Worm (Caenorhabditis elegans) whole organism, L2 larva: ENCODE results near the gene gta-1.

ENCODE experiments used
- C34F6.9 ChIP-seq: fragments of 150-350 bp; optimal IDR thresholded peaks from 2 replicates; lab custom pipeline; 2014; ENCODE audit warnings: missing biosample characterization, missing genetic modification characterization
- F13H6.1 ChIP-seq: sonication (generic microtip); optimal IDR thresholded peaks from 2 replicates; lab custom pipeline; 2016; ENCODE audit warnings: missing genetic modification characterization, missing compliant biosample characterization
- R02D3.7 ChIP-seq: fragments of 150-350 bp; optimal IDR thresholded peaks from 2 replicates; lab custom pipeline; 2014; ENCODE audit warnings: missing biosample characterization, missing genetic modification characterization
- ZK546.5 ChIP-seq: sonication (generic microtip); optimal IDR thresholded peaks from 2 replicates; lab custom pipeline; 2017; ENCODE audit warnings: missing biosample characterization, missing genetic modification characterization
- alr-1 ChIP-seq: fragments of 150-350 bp; optimal IDR thresholded peaks from 2 replicates; lab custom pipeline; 2014; ENCODE audit warnings: missing biosample characterization, missing genetic modification characterization
- aly-2 ChIP-seq: fragments of 150-350 bp; optimal IDR thresholded peaks from 2 replicates; lab custom pipeline; 2014; ENCODE audit warnings: missing biosample characterization, missing genetic modification characterization
- ama-1 ChIP-seq: fragments of 150-350 bp; optimal IDR thresholded peaks from 2 replicates; lab custom pipeline; 2018; ENCODE audit warnings: inconsistent platforms
- ceh-82 ChIP-seq: fragments of 150-350 bp; optimal IDR thresholded peaks from 2 replicates; lab custom pipeline; 2014; ENCODE audit warnings: missing biosample characterization, missing genetic modification characterization
- crh-2 ChIP-seq: sonication (generic microtip); optimal IDR thresholded peaks from 2 replicates; lab custom pipeline; 2017; ENCODE audit warnings: missing biosample characterization, missing genetic modification characterization
- dmd-4 ChIP-seq: sonication (generic microtip); optimal IDR thresholded peaks from 2 replicates; lab custom pipeline; 2017; ENCODE audit warnings: missing biosample characterization, missing genetic modification characterization
- elt-1 ChIP-seq: fragments of 150-350 bp; optimal IDR thresholded peaks from 2 replicates; lab custom pipeline; 2014; ENCODE audit warnings: missing biosample characterization, missing genetic modification characterization
- elt-3 ChIP-seq: sonication (generic microtip); optimal IDR thresholded peaks from 2 replicates; lab custom pipeline; 2017; ENCODE audit warnings: missing biosample characterization, missing genetic modification characterization
- lin-11 ChIP-seq: fragments of 150-350 bp; sonication (generic microtip); optimal IDR thresholded peaks from 2 replicates; lab custom pipeline; 2014; ENCODE audit warnings: missing biosample characterization, missing genetic modification characterization, inconsistent platforms, mixed read lengths
- lin-13 ChIP-seq: fragments of 150-350 bp; optimal IDR thresholded peaks from 2 replicates; lab custom pipeline; 2014; ENCODE audit warnings: missing biosample characterization, missing genetic modification reagents, missing genetic modification characterization
- lin-39 ChIP-seq: fragments of 150-350 bp; optimal IDR thresholded peaks from 2 replicates; lab custom pipeline; 2014; ENCODE audit warnings: missing biosample characterization, missing genetic modification reagents, missing genetic modification characterization
- mab-5 ChIP-seq: fragments of 150-350 bp; optimal IDR thresholded peaks from 2 replicates; lab custom pipeline; 2014; ENCODE audit warnings: missing biosample characterization, missing genetic modification characterization
- mbf-1 ChIP-seq: sonication (generic microtip); optimal IDR thresholded peaks from 2 replicates; lab custom pipeline; 2017; ENCODE audit warnings: missing biosample characterization, missing genetic modification characterization
- mdl-1 ChIP-seq, 2 experiments: fragments of 150-350 bp in 1 of 2; sonication (generic microtip) in 1 of 2; optimal IDR thresholded peaks; 2 replicates each; lab custom pipeline; 2017; ENCODE audit warnings: missing biosample characterization in 2 of 2, missing genetic modification characterization in 2 of 2
- nhr-10 ChIP-seq: sonication (generic microtip); optimal IDR thresholded peaks from 2 replicates; lab custom pipeline; 2017; ENCODE audit warnings: missing biosample characterization, missing genetic modification characterization
- nhr-11 ChIP-seq: fragments of 150-350 bp; optimal IDR thresholded peaks from 2 replicates; lab custom pipeline; 2014; ENCODE audit warnings: missing biosample characterization, missing genetic modification characterization
- nhr-12 ChIP-seq: fragments of 150-350 bp; optimal IDR thresholded peaks from 2 replicates; lab custom pipeline; 2014; ENCODE audit warnings: missing biosample characterization, missing genetic modification characterization
- nhr-129 ChIP-seq: fragments of 150-350 bp; optimal IDR thresholded peaks from 2 replicates; lab custom pipeline; 2014; ENCODE audit warnings: missing biosample characterization, missing genetic modification characterization
- nhr-21 ChIP-seq: fragments of 150-350 bp; optimal IDR thresholded peaks from 2 replicates; lab custom pipeline; 2014; ENCODE audit warnings: missing biosample characterization, missing genetic modification characterization
- nhr-237 ChIP-seq: fragments of 150-350 bp; optimal IDR thresholded peaks from 2 replicates; lab custom pipeline; 2014; ENCODE audit warnings: missing biosample characterization, missing genetic modification characterization
- nhr-25 ChIP-seq: fragments of 150-350 bp; sonication (generic microtip); optimal IDR thresholded peaks from 3 replicates; lab custom pipeline; 2014; ENCODE audit warnings: missing biosample characterization, missing genetic modification characterization
- sem-4 ChIP-seq: fragments of 150-350 bp; optimal IDR thresholded peaks from 2 replicates; lab custom pipeline; 2014; ENCODE audit warnings: missing biosample characterization, missing genetic modification reagents, missing genetic modification characterization
- sma-3 ChIP-seq: sonication (generic microtip); optimal IDR thresholded peaks from 2 replicates; lab custom pipeline; 2016; ENCODE audit warnings: missing genetic modification reagents, missing genetic modification characterization, missing compliant biosample characterization
- sma-9 ChIP-seq, 2 experiments: fragments of 150-350 bp in 1 of 2; sonication (generic microtip) in 1 of 2; optimal IDR thresholded peaks; 2 replicates each; lab custom pipeline; 2014 to 2016; ENCODE audit warnings: missing genetic modification characterization in 2 of 2, mild to moderate bottlenecking in 1 of 2, missing biosample characterization in 1 of 2, missing compliant biosample characterization in 1 of 2, missing genetic modification reagents in 1 of 2, moderate library complexity in 1 of 2
- snpc-4 ChIP-seq: fragments of 150-350 bp; optimal IDR thresholded peaks from 2 replicates; lab custom pipeline; 2014; ENCODE audit warnings: missing biosample characterization, missing genetic modification characterization
- unc-39 ChIP-seq: fragments of 150-350 bp; optimal IDR thresholded peaks from 2 replicates; lab custom pipeline; 2014; ENCODE audit warnings: missing biosample characterization, missing genetic modification characterization
- unc-55 ChIP-seq: fragments of 150-350 bp; sonication (generic microtip); optimal IDR thresholded peaks from 3 replicates; lab custom pipeline; 2014; ENCODE audit warnings: missing biosample characterization, missing genetic modification reagents, missing genetic modification characterization
- unc-62 ChIP-seq: fragments of 150-350 bp; optimal IDR thresholded peaks from 2 replicates; lab custom pipeline; 2014; ENCODE audit warnings: missing biosample characterization, missing genetic modification reagents, missing genetic modification characterization
- zag-1 ChIP-seq: fragments of 150-350 bp; optimal IDR thresholded peaks from 2 replicates; lab custom pipeline; 2014; ENCODE audit warnings: missing biosample characterization, missing genetic modification characterization
- ztf-1 ChIP-seq: fragments of 200-800 bp; sonication (Bioruptor generic); conservative IDR thresholded peaks from 2 replicates; pipeline ENCODE4 v1.3.6; 2022; ENCODE audit warnings: missing genetic modification characterization, missing compliant biosample characterization

Gene gta-1

ce11 chrIV:10177779-10178178, 2.7 kb upstream of the gta-1 start, which contains the start of gene mspn-1:
mspn-1 (plus strand) TSS chrIV:10177968.
- TF ChIP-seq lin-39 (tag; lab: Kevin White, UChicago) = no peak
- TF ChIP-seq sem-4 = no peak
- TF ChIP-seq ZK546.5 = no peak
- no peak for TF ChIP-seq mdl-1 (tag; optimal IDR thresholded peaks at IDR 0.05; lab: Kevin White, UChicago)
- no peak for TF ChIP-seq ama-1
- no peak for TF ChIP-seq nhr-21 (tag; lab: Kevin White, UChicago)
- TF ChIP-seq F13H6.1 = no peak
- no peak for TF ChIP-seq crh-2 (tag; lab: Kevin White, UChicago)
- no peak for TF ChIP-seq R02D3.7 (tag; lab: Kevin White, UChicago)
- TF ChIP-seq, all 48 proteins: peak for 0

DNA sequence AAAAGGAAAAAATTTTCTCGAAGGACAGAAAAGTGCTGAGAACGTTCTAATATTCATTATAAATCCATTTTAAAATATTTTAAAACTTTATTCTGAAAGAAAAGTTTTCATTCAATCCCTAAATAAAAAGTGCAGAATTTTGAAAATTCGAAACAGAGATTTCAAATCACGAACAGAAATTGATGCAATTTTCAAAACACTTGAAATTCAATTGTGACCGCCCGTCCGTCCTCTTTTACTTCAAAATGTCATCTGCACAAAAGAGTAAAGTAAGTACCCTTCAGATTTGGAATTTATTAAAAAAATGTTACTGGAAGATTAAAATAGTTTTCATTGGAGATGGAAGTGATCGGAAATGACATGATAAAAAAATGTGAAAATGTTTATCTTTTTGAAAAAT, 8.0 kb downstream of the gta-1 start:
- TF ChIP-seq ZK546.5 = no peak
- no peak for TF ChIP-seq C34F6.9 (tag; lab: Kevin White, UChicago)
- no peak for TF ChIP-seq unc-39
- no peak for TF ChIP-seq nhr-21 (tag; lab: Kevin White, UChicago)
- no peak for TF ChIP-seq nhr-129 (tag; lab: Kevin White, UChicago)
- TF ChIP-seq lin-11 (tag; lab: Kevin White, UChicago) = no peak
- TF ChIP-seq ceh-82 (tag; lab: Kevin White, UChicago) = no peak
- no peak for TF ChIP-seq crh-2 (tag; lab: Kevin White, UChicago)

DNA sequence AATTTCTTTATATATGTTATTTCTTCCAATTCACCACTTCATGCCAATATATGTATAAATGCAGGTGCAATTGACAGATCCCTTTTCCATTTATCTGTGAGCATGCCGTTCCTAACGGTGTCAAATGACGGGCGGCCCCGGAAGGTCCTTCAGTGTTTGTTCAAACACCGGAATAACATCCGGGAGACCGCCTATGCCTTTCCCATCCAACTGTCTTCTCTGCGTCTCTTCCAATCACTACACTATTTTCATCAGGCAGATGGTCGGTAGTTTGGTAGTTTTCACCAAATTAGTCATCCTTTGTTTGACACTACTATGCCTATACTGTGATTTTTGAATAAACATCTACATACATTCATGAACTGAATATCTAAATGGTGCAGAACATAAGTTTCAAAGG, 10.1 kb downstream of the gta-1 start:
- no peak for TF ChIP-seq R02D3.7 (tag; lab: Kevin White, UChicago)
- no peak for TF ChIP-seq zag-1 (tag; lab: Kevin White, UChicago)
- no peak for TF ChIP-seq sma-9 (GFP tag; optimal IDR thresholded peaks at IDR 0.05; lab: Kevin White, UChicago)
- TF ChIP-seq sma-9 (tag; optimal IDR thresholded peaks at IDR 0.05; lab: Kevin White, UChicago) = no peak
- no peak for TF ChIP-seq aly-2 (tag; lab: Kevin White, UChicago)
- TF ChIP-seq lin-13 (GFP tag; lab: Kevin White, UChicago) = no peak
- no peak for TF ChIP-seq lin-11 (tag; lab: Kevin White, UChicago)
- TF ChIP-seq ceh-82 (tag; lab: Kevin White, UChicago) = no peak
- TF ChIP-seq mbf-1 (tag; lab: Kevin White, UChicago) = no peak
- TF ChIP-seq nhr-11 (tag; lab: Kevin White, UChicago) = no peak
- no peak for TF ChIP-seq unc-62 (GFP tag; lab: Kevin White, UChicago)
- no peak for TF ChIP-seq sma-3 (GFP tag; lab: Kevin White, UChicago)
- TF ChIP-seq elt-3 (tag; lab: Kevin White, UChicago) = no peak
- no peak for TF ChIP-seq dmd-4 (tag; lab: Kevin White, UChicago)

- TF ChIP-seq snpc-4 (tag; lab: Kevin White, UChicago) (no peak), zag-1 (tag; lab: Kevin White, UChicago) (no peak), mdl-1 (tag; optimal IDR thresholded peaks at IDR 0.05; lab: Kevin White, UChicago) (no peak), nhr-237 (no peak), nhr-25 (tag; lab: Kevin White, UChicago) (no peak), crh-2 (tag; lab: Kevin White, UChicago) (no peak), unc-62 (GFP tag; lab: Kevin White, UChicago) (no peak), nhr-10 (tag; lab: Kevin White, UChicago) (no peak), alr-1 (tag; lab: Kevin White, UChicago) (no peak), ztf-1 (GFP tag; lab: Robert Waterston, UW) (no peak)
These were observed 11.0 kb downstream of the gta-1 start for ce11 chrIV:10191498-10191897.

ce11 chrIV:10194345-10194744, 13.9 kb downstream of the gta-1 start, which contains the start of gene ptrg-1:
ptrg-1 (minus strand) TSS chrIV:10194445.
- TF ChIP-seq elt-1 = no peak
- no peak for TF ChIP-seq nhr-11 (tag; lab: Kevin White, UChicago)
- no peak for TF ChIP-seq nhr-12 (tag; lab: Kevin White, UChicago)
- TF ChIP-seq mab-5 (tag; lab: Kevin White, UChicago) = no peak
- no peak for TF ChIP-seq nhr-10 (tag; lab: Kevin White, UChicago)
- no peak for TF ChIP-seq crh-2 (tag; lab: Kevin White, UChicago)
- no peak for TF ChIP-seq mdl-1 (tag; optimal IDR thresholded peaks at IDR 0.05; lab: Kevin White, UChicago)
- no peak for TF ChIP-seq C34F6.9 (tag; lab: Kevin White, UChicago)
- TF ChIP-seq R02D3.7 (tag; lab: Kevin White, UChicago) = no peak
- no peak for TF ChIP-seq sma-3 (GFP tag; lab: Kevin White, UChicago)
- TF ChIP-seq unc-55 (GFP tag; lab: Kevin White, UChicago) = no peak
